Worm (Caenorhabditis elegans) whole organism, late embryonic: Measurements from ENCODE around the gene K01A2.6.

ENCODE experiments used
- ceh-6 ChIP-seq: fragments of 200-800 bp; sonication (Bioruptor generic); optimal IDR thresholded peaks from 2 replicates; lab custom pipeline; 2018; ENCODE audit warnings: mild to moderate bottlenecking, missing genetic modification characterization, missing compliant biosample characterization
- dmd-4 ChIP-seq: sonication (generic microtip); optimal IDR thresholded peaks from 2 replicates; lab custom pipeline; 2016; ENCODE audit warnings: borderline replicate concordance, missing genetic modification characterization, missing compliant biosample characterization
- fax-1 ChIP-seq: sonication (generic microtip); optimal IDR thresholded peaks from 2 replicates; lab custom pipeline; 2016; ENCODE audit warnings: missing genotype, missing genetic modification characterization, missing compliant biosample characterization
- nfya-1 ChIP-seq: sonication (generic microtip); optimal IDR thresholded peaks from 2 replicates; lab custom pipeline; 2017; ENCODE audit warnings: missing genetic modification characterization, mild to moderate bottlenecking, missing compliant biosample characterization, antibody characterized with exemption, moderate library complexity

- TF ChIP-seq fax-1 (tag; lab: Kevin White, UChicago) (no peak), ceh-6 (GFP tag; lab: Kevin White, UChicago) (no peak), nfya-1 (tag; lab: Kevin White, UChicago) (no peak), dmd-4 (tag; lab: Kevin White, UChicago) (no peak)
Observed at ce11 chrII:278636-279035, 21.1 kb upstream of the K01A2.6 start, which contains the start of gene B0432.8.
